Fruit fly (Drosophila melanogaster): ENCODE measurements around the gene ATPsynE.

dm6 chr3R:14279311-14279998, 47.3 kb upstream of the ATPsynE start:
- no peak for TF ChIP-seq CG11617 (GFP tag; optimal IDR thresholded peaks at IDR 0.05)
- no peak for TF ChIP-seq kay (GFP tag; ENCODE audit: borderline replicate concordance)
- no peak for TF ChIP-seq CG7101 (tag; optimal IDR thresholded peaks at IDR 0.05)
- no peak for TF ChIP-seq Mnt (GFP tag; optimal IDR thresholded peaks at IDR 0.05)
- no peak for TF ChIP-seq CG1620 (GFP tag; optimal IDR thresholded peaks at IDR 0.05)
- TF ChIP-seq ovo (GFP tag; optimal IDR thresholded peaks at IDR 0.05): no peak
- TF ChIP-seq cic (GFP tag; optimal IDR thresholded peaks at IDR 0.05): no peak
- no peak for TF ChIP-seq CG12768 (GFP tag; optimal IDR thresholded peaks at IDR 0.05)
- no peak for TF ChIP-seq CG14711 (tag; optimal IDR thresholded peaks at IDR 0.05)

All from whole organism, adult.